Worm (Caenorhabditis elegans) whole organism, mixed stage, embryonic: Measurements from ENCODE around the gene C47A10.12.

Source experiments
- blmp-1 ChIP-seq: fragments of 150-350 bp; optimal IDR thresholded peaks from 2 replicates; lab custom pipeline; 2014; ENCODE audit warnings: missing biosample characterization, missing genetic modification characterization
- ceh-43 ChIP-seq: fragments of 200-800 bp; sonication (Bioruptor generic); optimal IDR thresholded peaks from 2 replicates; lab custom pipeline; 2018; ENCODE audit warnings: mild to moderate bottlenecking, missing genetic modification characterization, moderate library complexity, missing compliant biosample characterization
- ces-1 ChIP-seq: fragments of 150-350 bp; optimal IDR thresholded peaks from 2 replicates; lab custom pipeline; 2014; ENCODE audit warnings: missing biosample characterization, missing genetic modification reagents, missing genetic modification characterization
- elt-1 ChIP-seq: sonication (generic microtip); optimal IDR thresholded peaks from 2 replicates; lab custom pipeline; 2017; ENCODE audit warnings: missing genetic modification characterization, mild to moderate bottlenecking, missing compliant biosample characterization, antibody characterized with exemption, moderate library complexity, borderline replicate concordance; ENCODE audit not compliant: insufficient read depth
- elt-3 ChIP-seq: fragments of 150-350 bp; optimal IDR thresholded peaks from 2 replicates; lab custom pipeline; 2014; ENCODE audit warnings: missing biosample characterization, missing genetic modification characterization
- lin-13 ChIP-seq: fragments of 150-350 bp; optimal IDR thresholded peaks from 2 replicates; lab custom pipeline; 2014; ENCODE audit warnings: missing biosample characterization, missing genetic modification characterization
- mab-5 ChIP-seq: fragments of 150-350 bp; optimal IDR thresholded peaks from 2 replicates; lab custom pipeline; 2014; ENCODE audit warnings: missing biosample characterization, missing genetic modification characterization
- nhr-28 ChIP-seq: fragments of 150-350 bp; optimal IDR thresholded peaks from 2 replicates; lab custom pipeline; 2014; ENCODE audit warnings: missing biosample characterization, missing genetic modification characterization
- snpc-4 ChIP-seq: fragments of 150-350 bp; optimal IDR thresholded peaks from 2 replicates; lab custom pipeline; 2014; ENCODE audit warnings: missing biosample characterization, missing genetic modification characterization
- unc-39 ChIP-seq: fragments of 150-350 bp; optimal IDR thresholded peaks from 2 replicates; lab custom pipeline; 2014; ENCODE audit warnings: missing biosample characterization, missing genetic modification characterization
- zip-8 ChIP-seq: fragments of 150-350 bp; optimal IDR thresholded peaks from 2 replicates; lab custom pipeline; 2014; ENCODE audit warnings: missing biosample characterization, missing genetic modification characterization

- TF ChIP-seq blmp-1 (tag; lab: Kevin White, UChicago), result no peak
- no peak for TF ChIP-seq ces-1 (GFP tag; lab: Kevin White, UChicago)
- TF ChIP-seq snpc-4 (tag; lab: Kevin White, UChicago), result no peak
- TF ChIP-seq lin-13 (tag; lab: Kevin White, UChicago), result no peak
- no peak for TF ChIP-seq unc-39 (tag; lab: Kevin White, UChicago)
- TF ChIP-seq elt-1 (tag; lab: Kevin White, UChicago), result no peak
- no peak for TF ChIP-seq nhr-28 (tag; lab: Kevin White, UChicago)
- TF ChIP-seq elt-3 (tag; lab: Kevin White, UChicago), result no peak
- TF ChIP-seq ceh-43 (GFP tag; lab: Kevin White, UChicago), result no peak
- TF ChIP-seq mab-5, result no peak
- no peak for TF ChIP-seq zip-8 (tag; lab: Kevin White, UChicago)
These were observed 32.3 kb downstream of the C47A10.12 start, which contains the start of gene srh-296 for ce11 chrV:17810053-17810452.
